Worm (Caenorhabditis elegans) whole organism, young adult: ENCODE results near the gene tbp-1.

ENCODE experiments used
- C17E4.6 ChIP-seq: fragments of 200-800 bp; sonication (Bioruptor generic); IDR thresholded peaks from 2 replicates; pipeline ENCODE4 v1.3.6; 2022; ENCODE audit warnings: missing genetic modification reagents, missing genetic modification characterization, missing compliant biosample characterization
- ama-1 ChIP-seq, 3 experiments: fragments of 150-350 bp in 1 of 3; sonication (generic microtip) in 2 of 3; optimal IDR thresholded peaks; 2 replicates each; lab custom pipeline; 2014 to 2018; ENCODE audit warnings: missing biosample characterization in 2 of 3, missing genetic modification characterization in 2 of 3, missing genetic modification reagents in 2 of 3
- unc-62 ChIP-seq: fragments of 150-350 bp; optimal IDR thresholded peaks from 2 replicates; lab custom pipeline; 2014; ENCODE audit warnings: missing biosample characterization, missing genetic modification reagents, missing genetic modification characterization

- no peak for TF ChIP-seq unc-62 (GFP tag; lab: Kevin White, UChicago)
- no peak for TF ChIP-seq ama-1 (optimal IDR thresholded peaks at IDR 0.05; lab: Kevin White, UChicago)
- TF ChIP-seq ama-1 (GFP tag; optimal IDR thresholded peaks at IDR 0.05; lab: Kevin White, UChicago), result no peak
- TF ChIP-seq C17E4.6 (GFP tag; lab: Robert Waterston, UW), result no peak
Measured at ce11 chrIII:7385929-7386328, 2.1 kb downstream of the tbp-1 start, which contains the start of gene trd-1.
